Worm (Caenorhabditis elegans) whole organism, L3 larva: ENCODE data around the gene phy-4.

Source experiments
- egl-27 ChIP-seq: sonication (generic microtip); optimal IDR thresholded peaks from 4 replicates; lab custom pipeline; 2017; ENCODE audit warnings: missing biosample characterization, missing genetic modification reagents, missing genetic modification characterization
- elt-1 ChIP-seq: fragments of 150-350 bp; optimal IDR thresholded peaks from 2 replicates; lab custom pipeline; 2014; ENCODE audit warnings: missing biosample characterization, missing genetic modification characterization
- elt-2 ChIP-seq: sonication (generic microtip); optimal IDR thresholded peaks from 2 replicates; lab custom pipeline; 2016; ENCODE audit warnings: missing genetic modification reagents, mild to moderate bottlenecking, missing genetic modification characterization, missing compliant biosample characterization
- jun-1 ChIP-seq: fragments of 150-350 bp; optimal IDR thresholded peaks from 2 replicates; lab custom pipeline; 2014; ENCODE audit warnings: missing biosample characterization, missing genetic modification reagents, missing genetic modification characterization
- lin-39 ChIP-seq: fragments of 150-350 bp; optimal IDR thresholded peaks from 2 replicates; lab custom pipeline; 2018; ENCODE audit warnings: missing biosample characterization, missing genetic modification reagents, missing genetic modification characterization
- mdl-1 ChIP-seq: fragments of 150-350 bp; optimal IDR thresholded peaks from 2 replicates; lab custom pipeline; 2014; ENCODE audit warnings: missing biosample characterization, missing genetic modification characterization
- nfya-1 ChIP-seq: sonication (generic microtip); optimal IDR thresholded peaks from 2 replicates; lab custom pipeline; 2017; ENCODE audit warnings: missing genetic modification characterization, mild to moderate bottlenecking, missing compliant biosample characterization, antibody characterized with exemption, moderate library complexity; ENCODE audit not compliant: insufficient read depth
- nhr-12 ChIP-seq: fragments of 150-350 bp; optimal IDR thresholded peaks from 2 replicates; lab custom pipeline; 2014; ENCODE audit warnings: missing biosample characterization, missing genetic modification characterization
- nhr-25 ChIP-seq: sonication (generic microtip); optimal IDR thresholded peaks from 2 replicates; lab custom pipeline; 2017; ENCODE audit warnings: missing biosample characterization, missing genetic modification characterization
- nhr-76 ChIP-seq: fragments of 150-350 bp; sonication (generic microtip); optimal IDR thresholded peaks from 5 replicates; lab custom pipeline; 2014; ENCODE audit warnings: missing biosample characterization, missing genetic modification characterization
- pha-4 ChIP-seq: fragments of 150-350 bp; optimal IDR thresholded peaks from 2 replicates; lab custom pipeline; 2014; ENCODE audit warnings: missing biosample characterization, missing genetic modification reagents, missing genetic modification characterization
- skn-1 ChIP-seq: fragments of 150-350 bp; optimal IDR thresholded peaks from 2 replicates; lab custom pipeline; 2014; ENCODE audit warnings: missing biosample characterization, missing genetic modification characterization
- unc-39 ChIP-seq: sonication (generic microtip); optimal IDR thresholded peaks from 4 replicates; lab custom pipeline; 2017; ENCODE audit warnings: missing biosample characterization, missing genetic modification characterization
- ztf-4 ChIP-seq: fragments of 150-350 bp; optimal IDR thresholded peaks from 2 replicates; lab custom pipeline; 2014; ENCODE audit warnings: missing biosample characterization, missing genetic modification characterization

ce11 chrV:19513552-19513951 is at the start of gene phy-4:
- no peak for TF ChIP-seq nfya-1
- TF ChIP-seq nhr-76, result no peak
- no peak for TF ChIP-seq nhr-12 (tag; lab: Kevin White, UChicago)
- TF ChIP-seq elt-2 (tag; lab: Kevin White, UChicago), result no peak
- TF ChIP-seq unc-39, result no peak
- no peak for TF ChIP-seq elt-1 (tag; lab: Kevin White, UChicago)
- TF ChIP-seq lin-39 (tag; lab: Kevin White, UChicago), result no peak
- no peak for TF ChIP-seq nhr-25 (tag; lab: Kevin White, UChicago)
- no peak for TF ChIP-seq pha-4 (tag; lab: Kevin White, UChicago)
- no peak for TF ChIP-seq skn-1 (tag; lab: Kevin White, UChicago)
- no peak for TF ChIP-seq ztf-4 (tag; lab: Kevin White, UChicago)
- no peak for TF ChIP-seq jun-1 (tag; lab: Kevin White, UChicago)
- TF ChIP-seq mdl-1 (tag; lab: Kevin White, UChicago), result no peak
- TF ChIP-seq egl-27 (tag; lab: Kevin White, UChicago), result no peak
